Worm (Caenorhabditis elegans) whole organism, young adult: ENCODE results near the gene nadk-2.

Experiments used
- C17E4.6 ChIP-seq: fragments of 200-800 bp; sonication (Bioruptor generic); IDR thresholded peaks from 2 replicates; pipeline ENCODE4 v1.3.6; 2022; ENCODE audit warnings: missing genetic modification reagents, missing genetic modification characterization, missing compliant biosample characterization
- F10E7.11 ChIP-seq: sonication (generic microtip); optimal IDR thresholded peaks from 2 replicates; lab custom pipeline; 2017; ENCODE audit warnings: mild to moderate bottlenecking, missing genetic modification characterization, moderate library complexity, missing compliant biosample characterization
- F57A8.1 ChIP-seq: fragments of 200-800 bp; sonication (Bioruptor generic); optimal IDR thresholded peaks from 2 replicates; lab custom pipeline; 2018; ENCODE audit warnings: mild to moderate bottlenecking, missing genetic modification characterization, moderate library complexity, missing compliant biosample characterization
- T07F8.4 ChIP-seq: sonication (generic microtip); optimal IDR thresholded peaks from 2 replicates; lab custom pipeline; 2016; ENCODE audit warnings: mild to moderate bottlenecking, missing genetic modification characterization, moderate library complexity, missing compliant biosample characterization
- Y53F4B.3 ChIP-seq: fragments of 200-800 bp; sonication (Bioruptor generic); IDR thresholded peaks from 2 replicates; pipeline ENCODE4 v1.3.6; 2022; ENCODE audit warnings: missing genetic modification reagents, missing genetic modification characterization, missing compliant biosample characterization
- Y67H2A.10 ChIP-seq: fragments of 200-800 bp; sonication (Bioruptor generic); conservative IDR thresholded peaks from 2 replicates; pipeline ENCODE4 v1.3.6; 2022; ENCODE audit warnings: missing genetic modification reagents, missing genetic modification characterization, missing compliant biosample characterization
- Y79H2A.3 ChIP-seq: fragments of 200-800 bp; sonication (Bioruptor generic); conservative IDR thresholded peaks from 2 replicates; pipeline ENCODE4 v1.3.6; 2022; ENCODE audit warnings: missing genetic modification reagents, missing genetic modification characterization, missing compliant biosample characterization
- ZK185.1 ChIP-seq: sonication (generic microtip); optimal IDR thresholded peaks from 2 replicates; lab custom pipeline; 2016; ENCODE audit warnings: mild to moderate bottlenecking, missing genetic modification characterization, missing compliant biosample characterization; ENCODE audit not compliant: poor library complexity, severe bottlenecking
- atf-7 ChIP-seq: sonication (generic microtip); optimal IDR thresholded peaks from 2 replicates; lab custom pipeline; 2017; ENCODE audit warnings: mild to moderate bottlenecking, missing genetic modification characterization, missing compliant biosample characterization
- attf-6 ChIP-seq: fragments of 200-800 bp; sonication (Bioruptor generic); IDR thresholded peaks from 2 replicates; pipeline ENCODE4 v1.3.6; 2022; ENCODE audit warnings: missing genetic modification reagents, missing genetic modification characterization, missing compliant biosample characterization
- ceh-40 ChIP-seq: fragments of 200-800 bp; sonication (Bioruptor generic); IDR thresholded peaks from 2 replicates; pipeline ENCODE4 v1.3.6; 2022; ENCODE audit warnings: missing genetic modification characterization, missing compliant biosample characterization
- dpff-1 ChIP-seq: sonication (generic microtip); optimal IDR thresholded peaks from 2 replicates; lab custom pipeline; 2017; ENCODE audit warnings: mild to moderate bottlenecking, missing genetic modification characterization, missing compliant biosample characterization
- egl-44 ChIP-seq: fragments of 200-800 bp; sonication (Bioruptor generic); IDR thresholded peaks from 2 replicates; pipeline ENCODE4 v1.3.6; 2022; ENCODE audit warnings: missing genetic modification reagents, missing genetic modification characterization, missing compliant biosample characterization
- fkh-3 ChIP-seq: sonication (generic microtip); optimal IDR thresholded peaks from 2 replicates; lab custom pipeline; 2016; ENCODE audit warnings: mild to moderate bottlenecking, missing genetic modification characterization, missing compliant biosample characterization
- lag-1 ChIP-seq: fragments of 200-800 bp; sonication (Bioruptor generic); IDR thresholded peaks from 2 replicates; pipeline ENCODE4 v1.3.6; 2022; ENCODE audit warnings: missing genetic modification reagents, missing genetic modification characterization, missing compliant biosample characterization
- let-607 ChIP-seq, 2 experiments: fragments of 200-800 bp in 1 of 2; sonication (Bioruptor generic) in 1 of 2; sonication (generic microtip) in 1 of 2; optimal IDR thresholded peaks; 2 replicates each; lab custom pipeline; 2016 to 2018; ENCODE audit warnings: mild to moderate bottlenecking in 2 of 2, missing compliant biosample characterization in 2 of 2, missing genetic modification characterization in 2 of 2, moderate library complexity in 2 of 2, missing genotype in 1 of 2
- lin-54 ChIP-seq: fragments of 200-800 bp; sonication (Bioruptor generic); optimal IDR thresholded peaks from 2 replicates; lab custom pipeline; 2018; ENCODE audit warnings: mild to moderate bottlenecking, missing genetic modification characterization, missing compliant biosample characterization
- lsl-1 ChIP-seq: fragments of 200-800 bp; sonication (Bioruptor generic); optimal IDR thresholded peaks from 2 replicates; lab custom pipeline; 2018; ENCODE audit warnings: mild to moderate bottlenecking, missing genetic modification characterization, moderate library complexity, missing compliant biosample characterization
- lsy-27 ChIP-seq: sonication (generic microtip); optimal IDR thresholded peaks from 2 replicates; lab custom pipeline; 2017; ENCODE audit warnings: missing genetic modification characterization, mild to moderate bottlenecking, missing compliant biosample characterization, antibody characterized with exemption, missing genotype, borderline replicate concordance; ENCODE audit not compliant: insufficient read depth
- madf-6 ChIP-seq: fragments of 200-800 bp; sonication (Bioruptor generic); IDR thresholded peaks from 2 replicates; pipeline ENCODE4 v1.3.6; 2022; ENCODE audit warnings: missing genetic modification reagents, missing genetic modification characterization, missing compliant biosample characterization
- mes-4 ChIP-seq: sonication (generic microtip); optimal IDR thresholded peaks from 2 replicates; lab custom pipeline; 2016; ENCODE audit warnings: missing genotype, missing genetic modification characterization, missing compliant biosample characterization
- nfya-2 ChIP-seq: fragments of 200-800 bp; sonication (Bioruptor generic); IDR thresholded peaks from 2 replicates; pipeline ENCODE4 v1.3.6; 2022; ENCODE audit warnings: missing genetic modification reagents, missing genetic modification characterization, missing compliant biosample characterization
- nhr-27 ChIP-seq: fragments of 200-800 bp; sonication (Bioruptor generic); optimal IDR thresholded peaks from 2 replicates; lab custom pipeline; 2018; ENCODE audit warnings: mild to moderate bottlenecking, missing genetic modification characterization, moderate library complexity, missing compliant biosample characterization
- nhr-80 ChIP-seq: sonication (generic microtip); optimal IDR thresholded peaks from 2 replicates; lab custom pipeline; 2016; ENCODE audit warnings: missing genetic modification characterization, missing compliant biosample characterization
- pha-4 ChIP-seq: fragments of 150-350 bp; sonication (generic microtip); optimal IDR thresholded peaks from 2 replicates; lab custom pipeline; 2014; ENCODE audit warnings: missing biosample characterization, missing genetic modification reagents, missing genetic modification characterization
- rcor-1 ChIP-seq: fragments of 200-800 bp; sonication (Bioruptor generic); IDR thresholded peaks from 2 replicates; pipeline ENCODE4 v1.3.6; 2022; ENCODE audit warnings: missing genetic modification reagents, missing genetic modification characterization, missing compliant biosample characterization
- rec-8 ChIP-seq, 2 experiments: sonication (generic microtip); optimal IDR thresholded peaks; 2 replicates each; lab custom pipeline; 2016; ENCODE audit warnings: mild to moderate bottlenecking in 2 of 2, missing genetic modification characterization in 2 of 2, missing genetic modification reagents in 2 of 2, missing genotype in 2 of 2, missing biosample characterization in 1 of 2, missing compliant biosample characterization in 1 of 2, moderate library complexity in 1 of 2
- sea-2 ChIP-seq: fragments of 200-800 bp; sonication (Bioruptor generic); IDR thresholded peaks from 2 replicates; pipeline ENCODE4 v1.3.6; 2022; ENCODE audit warnings: missing genetic modification characterization, missing compliant biosample characterization
- snpc-1.1 ChIP-seq: sonication (generic microtip); optimal IDR thresholded peaks from 2 replicates; lab custom pipeline; 2017; ENCODE audit warnings: missing genetic modification characterization, mild to moderate bottlenecking, missing compliant biosample characterization, antibody characterized with exemption, moderate library complexity, missing genotype, missing genetic modification reagents; ENCODE audit not compliant: insufficient read depth
- tbx-9 ChIP-seq: sonication (generic microtip); optimal IDR thresholded peaks from 2 replicates; lab custom pipeline; 2016; ENCODE audit warnings: borderline replicate concordance, missing genetic modification characterization, inconsistent platforms, missing compliant biosample characterization
- tlf-1 ChIP-seq: fragments of 200-800 bp; sonication (Bioruptor generic); optimal IDR thresholded peaks from 2 replicates; lab custom pipeline; 2018; ENCODE audit warnings: mild to moderate bottlenecking, missing genetic modification characterization, missing compliant biosample characterization
- unc-62 ChIP-seq: fragments of 150-350 bp; optimal IDR thresholded peaks from 2 replicates; lab custom pipeline; 2014; ENCODE audit warnings: missing biosample characterization, missing genetic modification reagents, missing genetic modification characterization
- ztf-22 ChIP-seq: fragments of 200-800 bp; sonication (Bioruptor generic); optimal IDR thresholded peaks from 2 replicates; lab custom pipeline; 2018; ENCODE audit warnings: mild to moderate bottlenecking, missing genetic modification characterization, moderate library complexity, missing compliant biosample characterization
- ztf-28 ChIP-seq: fragments of 200-800 bp; sonication (Bioruptor generic); IDR thresholded peaks from 2 replicates; pipeline ENCODE4 v1.3.6; 2022; ENCODE audit warnings: missing genetic modification reagents, missing genetic modification characterization, missing compliant biosample characterization

The nadk-2 gene

ce11 chrII:12008772-12009171, 40.6 kb upstream of the nadk-2 start, which contains the start of gene glb-29:
Gene glb-29 (plus strand): TSS chrII:12009072.
- TF ChIP-seq sea-2 (GFP tag; lab: Robert Waterston, UW) (no peak), lsl-1 (no peak), nfya-2 (GFP tag; lab: Robert Waterston, UW) (no peak), tbx-9 (tag; lab: Kevin White, UChicago) (no peak), C17E4.6 (GFP tag; lab: Robert Waterston, UW) (no peak), snpc-1.1 (no peak), lsy-27 (tag; lab: Kevin White, UChicago) (no peak), F57A8.1 (GFP tag; lab: Kevin White, UChicago) (no peak), fkh-3 (tag; lab: Kevin White, UChicago) (no peak), lag-1 (GFP tag; lab: Robert Waterston, UW) (no peak), T07F8.4 (tag; lab: Kevin White, UChicago) (no peak), F10E7.11 (tag; lab: Kevin White, UChicago) (no peak), Y53F4B.3 (no peak)
- TF ChIP-seq, all 124 proteins: peak for 0

ce11 chrII:12023315-12023878, 26.0 kb upstream of the nadk-2 start, which contains the start of gene Y17G7B.12:
Gene Y17G7B.12 (plus strand): TSS chrII:12023861.
- no peak for TF ChIP-seq F57A8.1 (GFP tag; lab: Kevin White, UChicago)
- no peak for TF ChIP-seq lin-54 (GFP tag; lab: Kevin White, UChicago)
- no peak for TF ChIP-seq ztf-22 (GFP tag; lab: Kevin White, UChicago)
- TF ChIP-seq atf-7 (tag; lab: Kevin White, UChicago): no peak
- no peak for TF ChIP-seq ceh-40
- no peak for TF ChIP-seq ztf-28 (GFP tag; lab: Robert Waterston, UW)
- no peak for TF ChIP-seq lag-1 (GFP tag; lab: Robert Waterston, UW)
- TF ChIP-seq rcor-1: no peak
- no peak for TF ChIP-seq egl-44 (GFP tag; lab: Robert Waterston, UW)
- no peak for TF ChIP-seq attf-6
- TF ChIP-seq ZK185.1 (tag; lab: Kevin White, UChicago): no peak
- no peak for TF ChIP-seq mes-4
- TF ChIP-seq snpc-1.1: no peak
- TF ChIP-seq T07F8.4 (tag; lab: Kevin White, UChicago): no peak

- TF ChIP-seq attf-6: no peak
- peak; percentile 66 for TF ChIP-seq pha-4
- TF ChIP-seq lsl-1: peak; percentile 15
- TF ChIP-seq rec-8 (tag; optimal IDR thresholded peaks at IDR 0.05; lab: Kevin White, UChicago): no peak
- peak; percentile 73 to 80 for TF ChIP-seq let-607 (tag; optimal IDR thresholded peaks at IDR 0.05; lab: Kevin White, UChicago)
- peak; percentile 68 for TF ChIP-seq nhr-80 (tag; lab: Kevin White, UChicago)
- peak; percentile 18; the same call in 1 of the 2 replicates for TF ChIP-seq madf-6 (GFP tag; lab: Robert Waterston, UW)
- peak; percentile 56 for TF ChIP-seq unc-62 (GFP tag; lab: Kevin White, UChicago)
- TF ChIP-seq Y79H2A.3: no peak
Measured at ce11 chrII:12027697-12028245, 21.6 kb upstream of the nadk-2 start, which contains the start of gene Y17G7B.8. Gene Y17G7B.8 (minus strand): TSS chrII:12027747.

- TF ChIP-seq dpff-1: no peak
- no peak for TF ChIP-seq Y67H2A.10 (GFP tag; lab: Robert Waterston, UW)
- TF ChIP-seq tlf-1 (GFP tag; lab: Kevin White, UChicago): no peak
- TF ChIP-seq nhr-27: no peak
- TF ChIP-seq, all 124 proteins: peak for 0
Measured at ce11 chrII:12028707-12029106, 20.7 kb upstream of the nadk-2 start.
